Fruit fly (Drosophila melanogaster): Measurements from ENCODE around the gene sky.

- no peak for TF ChIP-seq psq (optimal IDR thresholded peaks at IDR 0.05)
- no peak for TF ChIP-seq CG8478 (optimal IDR thresholded peaks at IDR 0.05)
These were observed 66.6 kb downstream of the sky start, which contains the start of gene twit for dm6 chr2L:20852092-20852628.

Measured in whole organism.